Worm (Caenorhabditis elegans) whole organism, midembryonic: ENCODE results near the gene natb-1.

Experiments
- T22C8.4 ChIP-seq: fragments of 200-800 bp; sonication (Bioruptor generic); IDR thresholded peaks from 2 replicates; pipeline ENCODE4 v1.3.6; 2022; ENCODE audit warnings: missing genetic modification characterization, missing compliant biosample characterization
- flt-1 ChIP-seq: fragments of 200-800 bp; sonication (Bioruptor generic); IDR thresholded peaks from 2 replicates; pipeline ENCODE4 v1.3.6; 2022; ENCODE audit warnings: missing genetic modification characterization, missing compliant biosample characterization
- med-1 ChIP-seq: sonication (generic microtip); optimal IDR thresholded peaks from 2 replicates; lab custom pipeline; 2017; ENCODE audit warnings: missing genetic modification characterization, mild to moderate bottlenecking, missing compliant biosample characterization, antibody characterized with exemption, missing genetic modification reagents; ENCODE audit not compliant: insufficient read depth
- ztf-29 ChIP-seq: fragments of 200-800 bp; sonication (Bioruptor generic); IDR thresholded peaks from 2 replicates; pipeline ENCODE4 v1.3.6; 2022; ENCODE audit warnings: missing genetic modification reagents, missing genetic modification characterization, missing compliant biosample characterization

- TF ChIP-seq flt-1: no peak
- no peak for TF ChIP-seq ztf-29 (GFP tag; lab: Robert Waterston, UW)
- no peak for TF ChIP-seq med-1
- TF ChIP-seq T22C8.4 (GFP tag; lab: Robert Waterston, UW): no peak
Observed at ce11 chrV:8010846-8011245, 27.6 kb upstream of the natb-1 start, which contains the start of gene lmtr-2.
